Worm (Caenorhabditis elegans) whole organism, late embryonic: ENCODE measurements around the gene srd-47.

Experiments
- Y22D7AL.16 ChIP-seq: sonication (generic microtip); optimal IDR thresholded peaks from 2 replicates; lab custom pipeline; 2016; ENCODE audit warnings: missing genetic modification characterization, missing compliant biosample characterization
- che-1 ChIP-seq: sonication (generic microtip); optimal IDR thresholded peaks from 2 replicates; lab custom pipeline; 2016; ENCODE audit warnings: mild to moderate bottlenecking, missing genetic modification characterization, missing compliant biosample characterization
- hlh-13 ChIP-seq: fragments of 200-800 bp; sonication (Bioruptor generic); optimal IDR thresholded peaks from 2 replicates; lab custom pipeline; 2018; ENCODE audit warnings: mild to moderate bottlenecking, missing genetic modification characterization, missing compliant biosample characterization
- nfya-1 ChIP-seq: sonication (generic microtip); optimal IDR thresholded peaks from 2 replicates; lab custom pipeline; 2017; ENCODE audit warnings: missing genetic modification characterization, mild to moderate bottlenecking, missing compliant biosample characterization, antibody characterized with exemption, moderate library complexity
- nhr-232 ChIP-seq: sonication (generic microtip); optimal IDR thresholded peaks from 2 replicates; lab custom pipeline; 2016; ENCODE audit warnings: missing genetic modification characterization, missing compliant biosample characterization
- odd-2 ChIP-seq: sonication (generic microtip); optimal IDR thresholded peaks from 2 replicates; lab custom pipeline; 2017; ENCODE audit warnings: antibody characterized with exemption, mild to moderate bottlenecking, missing genetic modification characterization, missing compliant biosample characterization
- pha-4 ChIP-seq: fragments of 150-350 bp; optimal IDR thresholded peaks from 2 replicates; lab custom pipeline; 2018; ENCODE audit warnings: missing biosample characterization, missing genetic modification reagents, missing genetic modification characterization

DNA sequence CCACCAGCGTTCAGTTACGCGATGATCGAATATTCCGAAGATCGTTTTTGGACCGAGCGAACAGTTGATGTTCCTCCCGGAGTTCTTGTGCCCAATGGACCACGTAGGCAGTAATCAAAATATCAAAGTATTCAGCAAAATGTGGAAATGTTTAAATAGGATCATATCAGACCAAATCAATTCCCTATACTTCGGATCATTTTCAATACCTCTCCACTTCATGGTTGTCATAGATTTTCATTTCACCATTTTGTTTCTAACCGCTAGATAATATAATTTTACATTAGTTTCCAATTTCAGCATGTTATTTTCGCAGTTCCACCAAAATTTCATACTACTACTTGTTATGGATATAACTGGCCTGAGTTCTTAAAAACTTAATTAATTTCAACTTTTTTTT lies 15.9 kb upstream of the srd-47 start:
- TF ChIP-seq che-1 (tag; lab: Kevin White, UChicago) = no peak
- no peak for TF ChIP-seq odd-2
- TF ChIP-seq nhr-232 (tag; lab: Kevin White, UChicago) = no peak
- no peak for TF ChIP-seq hlh-13 (GFP tag; lab: Kevin White, UChicago)
- no peak for TF ChIP-seq Y22D7AL.16 (tag; lab: Kevin White, UChicago)
- TF ChIP-seq nfya-1 (tag; lab: Kevin White, UChicago) = no peak
- no peak for TF ChIP-seq pha-4 (tag; lab: Kevin White, UChicago)
